Fruit fly (Drosophila melanogaster) whole organism, embryonic: Measurements from ENCODE around the gene GXIVsPLA2.

Source experiments
- Atf6 ChIP-seq: fragments of 200-800 bp; sonication (Bioruptor generic); IDR thresholded peaks from 2 replicates; pipeline ENCODE4 v1.3.6; 2022; ENCODE audit warnings: missing biosample characterization, missing genetic modification characterization
- Awh ChIP-seq: fragments of 200-800 bp; sonication (Bioruptor generic); IDR thresholded peaks from 2 replicates; pipeline ENCODE4, ENCODE4 v1.3.6; 2022; ENCODE audit warnings: missing biosample characterization, missing genetic modification characterization
- CG10366 ChIP-seq: fragments of 200-800 bp; sonication (Bioruptor generic); IDR thresholded peaks from 2 replicates; pipeline ENCODE4 v1.3.6; 2022; ENCODE audit warnings: missing biosample characterization, missing genetic modification characterization
- CG10979 ChIP-seq: fragments of 200-800 bp; sonication (Bioruptor generic); optimal IDR thresholded peaks from 2 replicates; lab custom pipeline; 2018; ENCODE audit warnings: missing biosample characterization, mild to moderate bottlenecking, missing genetic modification characterization, moderate library complexity
- CG11093 ChIP-seq: fragments of 200-800 bp; sonication (Bioruptor generic); IDR thresholded peaks from 3 replicates; pipeline ENCODE4 v1.3.6; 2022; ENCODE audit warnings: missing biosample characterization, missing genetic modification characterization
- CG11504 ChIP-seq: fragments of 200-800 bp; sonication (Bioruptor generic); optimal IDR thresholded peaks from 3 replicates; lab custom pipeline; 2019; ENCODE audit warnings: missing biosample characterization, mild to moderate bottlenecking, missing genetic modification characterization, moderate library complexity
- CG13424 ChIP-seq: fragments of 200-800 bp; sonication (Bioruptor generic); optimal IDR thresholded peaks from 2 replicates; lab custom pipeline; 2019; ENCODE audit warnings: missing biosample characterization, mild to moderate bottlenecking, missing genetic modification characterization, moderate library complexity
- CG14667 ChIP-seq: fragments of 200-800 bp; sonication (Bioruptor generic); IDR thresholded peaks from 2 replicates; pipeline ENCODE4 v1.3.6; 2022; ENCODE audit warnings: missing biosample characterization, missing genetic modification characterization
- CG15269 ChIP-seq: fragments of 200-800 bp; sonication (Bioruptor generic); optimal IDR thresholded peaks from 2 replicates; lab custom pipeline; 2018; ENCODE audit warnings: missing biosample characterization, mild to moderate bottlenecking, missing genetic modification characterization, moderate library complexity
- CG15696 ChIP-seq: fragments of 200-800 bp; sonication (Bioruptor generic); optimal IDR thresholded peaks from 2 replicates; lab custom pipeline; 2019; ENCODE audit warnings: missing biosample characterization, mild to moderate bottlenecking, missing genetic modification characterization, moderate library complexity
- CG1792 ChIP-seq: fragments of 200-800 bp; sonication (Bioruptor generic); optimal IDR thresholded peaks from 2 replicates; lab custom pipeline; 2016; ENCODE audit warnings: missing biosample characterization, missing genetic modification characterization
- CG18599 ChIP-seq: fragments of 200-800 bp; sonication (Bioruptor generic); optimal IDR thresholded peaks from 3 replicates; lab custom pipeline; 2017; ENCODE audit warnings: missing biosample characterization, missing genetic modification characterization, mild to moderate bottlenecking, moderate library complexity, missing genetic modification reagents
- CG18764 ChIP-seq: fragments of 200-800 bp; sonication (Bioruptor generic); optimal IDR thresholded peaks from 3 replicates; lab custom pipeline; 2016; ENCODE audit warnings: missing biosample characterization, missing genetic modification characterization
- CG2120 ChIP-seq: fragments of 200-800 bp; sonication (Bioruptor generic); optimal IDR thresholded peaks from 3 replicates; lab custom pipeline; 2016; ENCODE audit warnings: missing biosample characterization, missing genetic modification characterization
- CG2678 ChIP-seq: fragments of 200-800 bp; sonication (Bioruptor generic); optimal IDR thresholded peaks from 3 replicates; lab custom pipeline; 2019; ENCODE audit warnings: missing biosample characterization, mild to moderate bottlenecking, missing genetic modification characterization, moderate library complexity
- CG31365 ChIP-seq: fragments of 200-800 bp; sonication (Bioruptor generic); optimal IDR thresholded peaks from 2 replicates; lab custom pipeline; 2018; ENCODE audit warnings: missing biosample characterization, mild to moderate bottlenecking, missing genetic modification characterization
- CG31441 ChIP-seq: fragments of 200-800 bp; sonication (Bioruptor generic); IDR thresholded peaks from 2 replicates; pipeline ENCODE4 v1.3.6; 2022; ENCODE audit warnings: missing biosample characterization, missing genetic modification characterization
- CG3281 ChIP-seq: fragments of 200-800 bp; sonication (Bioruptor generic); optimal IDR thresholded peaks from 3 replicates; lab custom pipeline; 2017; ENCODE audit warnings: missing biosample characterization, mild to moderate bottlenecking, missing genetic modification characterization
- CG3407 ChIP-seq: fragments of 200-800 bp; sonication (Bioruptor generic); optimal IDR thresholded peaks from 2 replicates; lab custom pipeline; 2018; ENCODE audit warnings: missing biosample characterization, mild to moderate bottlenecking, missing genetic modification characterization
- CG4820 ChIP-seq: fragments of 200-800 bp; sonication (Bioruptor generic); optimal IDR thresholded peaks from 3 replicates; lab custom pipeline; 2016; ENCODE audit warnings: missing biosample characterization, missing genetic modification characterization
- CG7839 ChIP-seq: fragments of 200-800 bp; sonication (Bioruptor generic); optimal IDR thresholded peaks from 3 replicates; lab custom pipeline; 2018; ENCODE audit warnings: missing biosample characterization, mild to moderate bottlenecking, missing genetic modification characterization, moderate library complexity
- CG9797 ChIP-seq: fragments of 200-800 bp; sonication (Bioruptor generic); optimal IDR thresholded peaks from 3 replicates; lab custom pipeline; 2018; ENCODE audit warnings: missing biosample characterization, mild to moderate bottlenecking, missing genetic modification characterization
- CkIIα-i1 ChIP-seq: fragments of 200-800 bp; sonication (Bioruptor generic); IDR thresholded peaks from 2 replicates; pipeline ENCODE4 v1.3.6; 2022; ENCODE audit warnings: missing biosample characterization, missing genetic modification characterization
- D ChIP-seq, 2 experiments: fragments of 200-800 bp in 1 of 2; fragments of >200 bp in 1 of 2; sonication (Bioruptor generic) in 1 of 2; optimal IDR thresholded peaks; 2 replicates in 1 of 2; 3 replicates in 1 of 2; lab custom pipeline; 2017; ENCODE audit warnings: mild to moderate bottlenecking in 1 of 2, missing biosample characterization in 1 of 2, missing genetic modification characterization in 1 of 2, missing genetic modification reagents in 1 of 2
- E2f2 ChIP-seq: fragments of 200-800 bp; sonication (Bioruptor generic); IDR thresholded peaks from 2 replicates; pipeline ENCODE4 v1.3.6; 2022; ENCODE audit warnings: missing biosample characterization, missing genetic modification characterization
- Elba2 ChIP-seq: fragments of 200-800 bp; sonication (Bioruptor generic); optimal IDR thresholded peaks from 3 replicates; lab custom pipeline; 2016; ENCODE audit warnings: missing biosample characterization, missing genetic modification characterization
- Fer2 ChIP-seq: fragments of 200-800 bp; sonication (Bioruptor generic); optimal IDR thresholded peaks from 2 replicates; lab custom pipeline; 2018; ENCODE audit warnings: missing biosample characterization, mild to moderate bottlenecking, missing genetic modification characterization, moderate library complexity
- HmgD ChIP-seq: fragments of 200-800 bp; sonication (Bioruptor generic); optimal IDR thresholded peaks from 3 replicates; lab custom pipeline; 2016; ENCODE audit warnings: missing biosample characterization, missing genetic modification characterization
- Kr ChIP-seq: fragments of 200-800 bp; sonication (Bioruptor generic); optimal IDR thresholded peaks from 2 replicates; lab custom pipeline; 2017; ENCODE audit warnings: missing biosample characterization, mild to moderate bottlenecking, missing genetic modification characterization
- Lhr ChIP-seq: fragments of 200-800 bp; sonication (Bioruptor generic); optimal IDR thresholded peaks from 3 replicates; lab custom pipeline; 2017; ENCODE audit warnings: mild to moderate bottlenecking, missing biosample characterization, missing genetic modification reagents, missing genetic modification characterization
- Lim3 ChIP-seq: fragments of 200-800 bp; sonication (Bioruptor generic); IDR thresholded peaks from 2 replicates; pipeline ENCODE4 v1.3.6; 2022; ENCODE audit warnings: missing biosample characterization, missing genetic modification characterization
- NC2β ChIP-seq: fragments of 200-800 bp; sonication (Bioruptor generic); optimal IDR thresholded peaks from 2 replicates; lab custom pipeline; 2016; ENCODE audit warnings: missing biosample characterization, missing genetic modification characterization
- Scr ChIP-seq: fragments of 200-800 bp; sonication (Bioruptor generic); IDR thresholded peaks from 2 replicates; pipeline ENCODE4 v1.3.6; 2022; ENCODE audit warnings: missing biosample characterization, missing genetic modification characterization; ENCODE audit not compliant: partially characterized antibody
- bab2 ChIP-seq: fragments of 200-800 bp; sonication (Bioruptor generic); optimal IDR thresholded peaks from 2 replicates; lab custom pipeline; 2016; ENCODE audit warnings: missing biosample characterization, missing genetic modification characterization
- bbx ChIP-seq: fragments of 200-800 bp; sonication (Bioruptor generic); IDR thresholded peaks from 2 replicates; pipeline ENCODE4 v1.3.6; 2022; ENCODE audit warnings: missing biosample characterization, missing genetic modification characterization; ENCODE audit not compliant: partially characterized antibody
- caup ChIP-seq: fragments of 200-800 bp; sonication (Bioruptor generic); optimal IDR thresholded peaks from 3 replicates; lab custom pipeline; 2017; ENCODE audit warnings: missing biosample characterization, mild to moderate bottlenecking, missing genetic modification characterization, moderate library complexity; ENCODE audit not compliant: severe bottlenecking
- chif ChIP-seq, 2 experiments: fragments of 200-800 bp; sonication (Bioruptor generic); optimal IDR thresholded peaks; 3 replicates each; lab custom pipeline; 2016; ENCODE audit warnings: missing biosample characterization in 2 of 2, missing genetic modification characterization in 2 of 2
- gcm2 ChIP-seq: fragments of 200-800 bp; sonication (Bioruptor generic); optimal IDR thresholded peaks from 2 replicates; lab custom pipeline; 2016; ENCODE audit warnings: missing biosample characterization, missing genetic modification characterization
- grau ChIP-seq: fragments of 200-800 bp; optimal IDR thresholded peaks from 3 replicates; lab custom pipeline; 2019; ENCODE audit warnings: missing biosample characterization, mild to moderate bottlenecking, missing genetic modification characterization, moderate library complexity
- gro ChIP-seq: fragments of 200-800 bp; sonication (Bioruptor generic); optimal IDR thresholded peaks from 2 replicates; lab custom pipeline; 2016; ENCODE audit warnings: missing biosample characterization, missing genetic modification characterization
- jing ChIP-seq: fragments of 200-800 bp; sonication (Bioruptor generic); optimal IDR thresholded peaks from 2 replicates; lab custom pipeline; 2018; ENCODE audit warnings: missing biosample characterization, mild to moderate bottlenecking, missing genetic modification characterization
- luna ChIP-seq: fragments of 200-800 bp; sonication (Bioruptor generic); optimal IDR thresholded peaks from 2 replicates; lab custom pipeline; 2016; ENCODE audit warnings: missing biosample characterization, missing genetic modification characterization
- mam ChIP-seq: fragments of 200-800 bp; sonication (Bioruptor generic); optimal IDR thresholded peaks from 3 replicates; lab custom pipeline; 2016; ENCODE audit warnings: missing biosample characterization, missing genetic modification characterization
- nau ChIP-seq: fragments of 200-800 bp; sonication (Bioruptor generic); optimal IDR thresholded peaks from 3 replicates; lab custom pipeline; 2017; ENCODE audit warnings: missing biosample characterization, mild to moderate bottlenecking, missing genetic modification characterization, missing genetic modification reagents
- phol ChIP-seq: fragments of 200-800 bp; sonication (Bioruptor generic); optimal IDR thresholded peaks from 3 replicates; lab custom pipeline; 2018; ENCODE audit warnings: missing biosample characterization, mild to moderate bottlenecking, missing genetic modification characterization, moderate library complexity
- pita ChIP-seq: fragments of 200-800 bp; sonication (Bioruptor generic); optimal IDR thresholded peaks from 2 replicates; lab custom pipeline; 2017; ENCODE audit warnings: missing biosample characterization, mild to moderate bottlenecking, missing genetic modification characterization
- run ChIP-seq: fragments of 200-800 bp; sonication (Bioruptor generic); optimal IDR thresholded peaks from 3 replicates; lab custom pipeline; 2018; ENCODE audit warnings: missing biosample characterization, mild to moderate bottlenecking, missing genetic modification characterization
- sens-2 ChIP-seq: fragments of 200-800 bp; sonication (Bioruptor generic); IDR thresholded peaks from 2 replicates; pipeline ENCODE4 v1.3.6; 2022; ENCODE audit warnings: missing biosample characterization, missing genetic modification characterization
- vnd ChIP-seq: fragments of 200-800 bp; sonication (Bioruptor generic); IDR thresholded peaks from 3 replicates; pipeline ENCODE4 v1.3.6; 2022; ENCODE audit warnings: missing biosample characterization, missing genetic modification characterization; ENCODE audit not compliant: partially characterized antibody
- zf30C ChIP-seq: fragments of 200-800 bp; sonication (Bioruptor generic); optimal IDR thresholded peaks from 3 replicates; lab custom pipeline; 2018; ENCODE audit warnings: missing biosample characterization, mild to moderate bottlenecking, missing genetic modification characterization

The GXIVsPLA2 gene

dm6 chr3L:15940823-15941222 lies 14.1 kb upstream of the GXIVsPLA2 start (continued):
- TF ChIP-seq zf30C (GFP tag; lab: Kevin White, UChicago) (no peak), CG10979 (tag; lab: Kevin White, UChicago) (no peak), gcm2 (GFP tag; lab: Kevin White, UChicago) (no peak), CG15696 (tag; lab: Kevin White, UChicago) (no peak), D (optimal IDR thresholded peaks at IDR 0.05; lab: Kevin White, UChicago) (no peak), D (GFP tag; optimal IDR thresholded peaks at IDR 0.05; lab: Kevin White, UChicago) (peak; percentile 65), CG2678 (tag; lab: Kevin White, UChicago) (peak; percentile 53), chif (GFP tag; optimal IDR thresholded peaks at IDR 0.05; lab: Kevin White, UChicago) (peak; percentile 51 to 59), grau (tag; lab: Kevin White, UChicago) (peak; percentile 65), CG3281 (GFP tag; lab: Kevin White, UChicago) (no peak), CG9797 (no peak), CG31365 (tag; lab: Kevin White, UChicago) (no peak), CG10366 (GFP tag; lab: Robert Waterston, UW) (peak; percentile 65), CG3407 (GFP tag; lab: Kevin White, UChicago) (peak; percentile 24), pita (GFP tag; lab: Kevin White, UChicago) (no peak), Lim3 (GFP tag; lab: Robert Waterston, UW) (no peak), E2f2 (peak; percentile 40; the same call in 1 of the 2 replicates), gro (GFP tag; lab: Kevin White, UChicago) (no peak), jing (GFP tag; lab: Kevin White, UChicago) (peak; percentile 28), Atf6 (GFP tag; lab: Robert Waterston, UW) (peak; percentile 40; the same call in 1 of the 2 replicates), CG2120 (GFP tag; lab: Kevin White, UChicago) (peak; percentile 15), Elba2 (GFP tag; lab: Kevin White, UChicago) (no peak), CkIIα-i1 (GFP tag; lab: Robert Waterston, UW) (peak; percentile 47; the same call in 1 of the 2 replicates), phol (tag; lab: Kevin White, UChicago) (peak; percentile 48), CG13424 (tag; lab: Kevin White, UChicago) (peak; percentile 80), Scr (no peak), Kr (GFP tag; lab: Kevin White, UChicago) (no peak), Lhr (peak; percentile 35), CG18764 (GFP tag; lab: Kevin White, UChicago) (peak; percentile 35), luna (no peak), NC2β (GFP tag; lab: Kevin White, UChicago) (no peak), Awh (GFP tag; lab: Robert Waterston, UW) (peak; percentile 66; the same call in 1 of the 2 replicates), sens-2 (GFP tag; lab: Robert Waterston, UW) (peak; percentile 61), CG11504 (tag; lab: Kevin White, UChicago) (peak; percentile 76), CG14667 (peak; percentile 24; the same call in 1 of the 2 replicates), Fer2 (tag; lab: Kevin White, UChicago) (no peak), CG31441 (GFP tag; lab: Robert Waterston, UW) (peak; percentile 75), CG7839 (tag; lab: Kevin White, UChicago) (peak; percentile 72), CG1792 (GFP tag; lab: Kevin White, UChicago) (peak; percentile 19), CG11093 (peak; percentile 55; the same call in 2 of the 3 replicates), caup (peak; percentile 6), CG15269 (tag; lab: Kevin White, UChicago) (peak; percentile 66), HmgD (GFP tag; lab: Kevin White, UChicago) (no peak), nau (peak; percentile 53), CG18599 (GFP tag; lab: Kevin White, UChicago) (peak; percentile 37), bab2 (peak; percentile 33), CG4820 (GFP tag; lab: Kevin White, UChicago) (peak; percentile 58), mam (GFP tag; lab: Kevin White, UChicago) (peak; percentile 14), bbx (GFP tag; lab: Robert Waterston, UW) (no peak), vnd (GFP tag; lab: Robert Waterston, UW) (no peak), run (tag; lab: Kevin White, UChicago) (peak; percentile 13)
